Fruit fly (Drosophila melanogaster) whole organism, embryonic: ENCODE data around the gene HINT1.

Experiments
- B-H2 ChIP-seq: fragments of 200-800 bp; sonication (Bioruptor generic); optimal IDR thresholded peaks from 2 replicates; lab custom pipeline; 2018; ENCODE audit warnings: missing biosample characterization, mild to moderate bottlenecking, missing genetic modification characterization
- BEAF-32 ChIP-seq: fragments of 200-800 bp; sonication (Bioruptor generic); optimal IDR thresholded peaks from 3 replicates; lab custom pipeline; 2017; ENCODE audit warnings: missing biosample characterization, missing genetic modification characterization, mild to moderate bottlenecking, moderate library complexity, missing genetic modification reagents
- CG10431 ChIP-seq: fragments of 200-800 bp; sonication (Bioruptor generic); optimal IDR thresholded peaks from 3 replicates; lab custom pipeline; 2018; ENCODE audit warnings: missing biosample characterization, mild to moderate bottlenecking, missing genetic modification characterization
- CG12659 ChIP-seq: fragments of 200-800 bp; sonication (Bioruptor generic); optimal IDR thresholded peaks from 3 replicates; lab custom pipeline; 2017; ENCODE audit warnings: mild to moderate bottlenecking, missing biosample characterization, missing genetic modification reagents, missing genetic modification characterization
- CG14710 ChIP-seq: fragments of 200-800 bp; sonication (Bioruptor generic); optimal IDR thresholded peaks from 3 replicates; lab custom pipeline; 2019; ENCODE audit warnings: missing biosample characterization, mild to moderate bottlenecking, missing genetic modification characterization, moderate library complexity
- CG16813 ChIP-seq: fragments of 200-800 bp; sonication (Bioruptor generic); IDR thresholded peaks from 3 replicates; pipeline ENCODE4 v1.3.6; 2022; ENCODE audit warnings: missing biosample characterization, missing genetic modification characterization; ENCODE audit not compliant: partially characterized antibody
- CG17186 ChIP-seq: fragments of 200-800 bp; sonication (Bioruptor generic); optimal IDR thresholded peaks from 3 replicates; lab custom pipeline; 2017; ENCODE audit warnings: missing biosample characterization, missing genetic modification reagents, missing genetic modification characterization
- CG17359 ChIP-seq: fragments of 200-800 bp; sonication (Bioruptor generic); optimal IDR thresholded peaks from 3 replicates; lab custom pipeline; 2018; ENCODE audit warnings: missing biosample characterization, mild to moderate bottlenecking, missing genetic modification characterization, moderate library complexity
- CG30020 ChIP-seq: fragments of 200-800 bp; optimal IDR thresholded peaks from 2 replicates; lab custom pipeline; 2019; ENCODE audit warnings: missing biosample characterization, mild to moderate bottlenecking, missing genetic modification characterization, moderate library complexity
- CG33213 ChIP-seq: fragments of 200-800 bp; sonication (Bioruptor generic); optimal IDR thresholded peaks from 3 replicates; lab custom pipeline; 2016; ENCODE audit warnings: missing biosample characterization, missing genetic modification characterization
- CG3847 ChIP-seq: fragments of 200-800 bp; sonication (Bioruptor generic); IDR thresholded peaks from 2 replicates; pipeline ENCODE4 v1.3.6; 2022; ENCODE audit warnings: missing biosample characterization, missing genetic modification characterization
- CG4617 ChIP-seq: fragments of 200-800 bp; sonication (Bioruptor generic); optimal IDR thresholded peaks from 3 replicates; lab custom pipeline; 2016; ENCODE audit warnings: missing biosample characterization, missing genetic modification characterization, borderline replicate concordance
- CG6791 ChIP-seq: fragments of 200-800 bp; sonication (Bioruptor generic); IDR thresholded peaks from 3 replicates; pipeline ENCODE4 v1.3.6; 2022; ENCODE audit warnings: missing biosample characterization, missing genetic modification characterization; ENCODE audit not compliant: partially characterized antibody
- CG7271 ChIP-seq: fragments of 200-800 bp; sonication (Bioruptor generic); optimal IDR thresholded peaks from 2 replicates; lab custom pipeline; 2018; ENCODE audit warnings: missing biosample characterization, mild to moderate bottlenecking, missing genetic modification characterization, moderate library complexity
- CG7928 ChIP-seq: fragments of 200-800 bp; sonication (Bioruptor generic); optimal IDR thresholded peaks from 2 replicates; lab custom pipeline; 2017; ENCODE audit warnings: missing biosample characterization, mild to moderate bottlenecking, missing genetic modification characterization
- CG8359 ChIP-seq: fragments of 200-800 bp; sonication (Bioruptor generic); optimal IDR thresholded peaks from 2 replicates; lab custom pipeline; 2017; ENCODE audit warnings: missing biosample characterization, mild to moderate bottlenecking, missing genetic modification characterization, borderline replicate concordance
- CG9437 ChIP-seq: fragments of 200-800 bp; sonication (Bioruptor generic); optimal IDR thresholded peaks from 2 replicates; lab custom pipeline; 2018; ENCODE audit warnings: missing biosample characterization, mild to moderate bottlenecking, missing genetic modification characterization
- D19B ChIP-seq: fragments of 200-800 bp; sonication (Bioruptor generic); optimal IDR thresholded peaks from 2 replicates; lab custom pipeline; 2017; ENCODE audit warnings: missing biosample characterization, mild to moderate bottlenecking, missing genetic modification characterization
- Dll ChIP-seq: fragments of 200-800 bp; sonication (Bioruptor generic); IDR thresholded peaks from 4 replicates; pipeline ENCODE4 v1.3.6; 2022; ENCODE audit warnings: missing biosample characterization, missing genetic modification characterization; ENCODE audit not compliant: partially characterized antibody
- ERR ChIP-seq: fragments of 200-800 bp; sonication (Bioruptor generic); optimal IDR thresholded peaks from 2 replicates; lab custom pipeline; 2016; ENCODE audit warnings: missing biosample characterization, missing genetic modification characterization
- Ets97D ChIP-seq: fragments of 200-800 bp; sonication (Bioruptor generic); optimal IDR thresholded peaks from 3 replicates; lab custom pipeline; 2016; ENCODE audit warnings: missing biosample characterization, missing genetic modification characterization
- MBD-R2 ChIP-seq: fragments of 200-800 bp; sonication (Bioruptor generic); IDR thresholded peaks from 2 replicates; pipeline ENCODE4 v1.3.6; 2022; ENCODE audit warnings: missing biosample characterization, missing genetic modification characterization
- MESR4 ChIP-seq: fragments of 200-800 bp; sonication (Bioruptor generic); optimal IDR thresholded peaks from 2 replicates; lab custom pipeline; 2018; ENCODE audit warnings: missing biosample characterization, mild to moderate bottlenecking, missing genetic modification characterization, moderate library complexity
- Med ChIP-seq: fragments of 200-800 bp; sonication (Bioruptor generic); peaks from one replicate; lab custom pipeline; 2016; ENCODE audit warnings: missing biosample characterization, missing genetic modification characterization, mild to moderate bottlenecking, inconsistent platforms, moderate library complexity
- Myb ChIP-seq: fragments of 200-800 bp; sonication (Bioruptor generic); optimal IDR thresholded peaks from 2 replicates; lab custom pipeline; 2016; ENCODE audit warnings: missing biosample characterization, missing genetic modification characterization
- Nf-YC ChIP-seq: fragments of 200-800 bp; optimal IDR thresholded peaks from 3 replicates; lab custom pipeline; 2019; ENCODE audit warnings: missing biosample characterization, mild to moderate bottlenecking, missing genetic modification characterization, moderate library complexity
- Sin3A ChIP-seq: fragments of >200 bp; optimal IDR thresholded peaks from 2 replicates; lab custom pipeline; 2018
- Sry-δ ChIP-seq: fragments of 200-800 bp; sonication (Bioruptor generic); optimal IDR thresholded peaks from 2 replicates; lab custom pipeline; 2016; ENCODE audit warnings: missing biosample characterization, missing genetic modification characterization
- al ChIP-seq: fragments of 200-800 bp; sonication (Bioruptor generic); IDR thresholded peaks from 2 replicates; pipeline ENCODE4 v1.3.6; 2022; ENCODE audit warnings: missing biosample characterization, missing genetic modification characterization
- ara ChIP-seq: fragments of 200-800 bp; sonication (Bioruptor generic); IDR thresholded peaks from 2 replicates; pipeline ENCODE4 v1.3.6; 2022; ENCODE audit warnings: missing biosample characterization, missing genetic modification characterization
- bigmax ChIP-seq: fragments of 200-800 bp; sonication (Bioruptor generic); optimal IDR thresholded peaks from 2 replicates; lab custom pipeline; 2018; ENCODE audit warnings: missing biosample characterization, mild to moderate bottlenecking, missing genetic modification characterization
- crp ChIP-seq, 2 experiments: fragments of 200-800 bp; sonication (Bioruptor generic); optimal IDR thresholded peaks; 2 replicates in 1 of 2; 3 replicates in 1 of 2; lab custom pipeline; 2017; ENCODE audit warnings: missing biosample characterization in 2 of 2, missing genetic modification characterization in 2 of 2, mild to moderate bottlenecking in 1 of 2, moderate library complexity in 1 of 2
- dati ChIP-seq: fragments of 200-800 bp; sonication (Bioruptor generic); IDR thresholded peaks from 2 replicates; pipeline ENCODE4 v1.3.6; 2022; ENCODE audit warnings: missing biosample characterization, missing genetic modification characterization
- disco-r ChIP-seq: fragments of 200-800 bp; sonication (Bioruptor generic); optimal IDR thresholded peaks from 2 replicates; lab custom pipeline; 2016; ENCODE audit warnings: missing biosample characterization, missing genetic modification characterization
- esg ChIP-seq: fragments of 200-800 bp; sonication (Bioruptor generic); conservative IDR thresholded peaks from 2 replicates; pipeline ENCODE4 v1.3.6; 2022; ENCODE audit warnings: missing biosample characterization, missing genetic modification characterization
- eve ChIP-seq, 2 experiments: fragments of >200 bp; optimal IDR thresholded peaks; 2 replicates each; lab custom pipeline; 2017; ENCODE audit warnings: missing biosample characterization in 2 of 2, missing genetic modification characterization in 2 of 2
- gce ChIP-seq: fragments of 200-800 bp; sonication (Bioruptor generic); IDR thresholded peaks from 3 replicates; pipeline ENCODE4 v1.3.6; 2022; ENCODE audit warnings: missing biosample characterization, missing genetic modification characterization
- gcm ChIP-seq: fragments of 200-800 bp; sonication (Bioruptor generic); optimal IDR thresholded peaks from 2 replicates; lab custom pipeline; 2019; ENCODE audit warnings: missing biosample characterization, mild to moderate bottlenecking, missing genetic modification characterization, moderate library complexity
- gfzf ChIP-seq: fragments of 200-800 bp; sonication (Bioruptor generic); optimal IDR thresholded peaks from 2 replicates; lab custom pipeline; 2016; ENCODE audit warnings: missing biosample characterization, mild to moderate bottlenecking, missing genetic modification characterization, moderate library complexity
- hkb ChIP-seq, 2 experiments: fragments of 200-800 bp in 1 of 2; fragments of >200 bp in 1 of 2; sonication (Bioruptor generic) in 1 of 2; IDR thresholded peaks in 1 of 2; optimal IDR thresholded peaks in 1 of 2; 2 replicates each; pipeline versions ENCODE4 v1.3.6 to Lab custom; 2017 to 2022; ENCODE audit warnings: missing biosample characterization in 1 of 2, missing genetic modification characterization in 1 of 2
- kah ChIP-seq: fragments of 200-800 bp; sonication (Bioruptor generic); optimal IDR thresholded peaks from 2 replicates; lab custom pipeline; 2018; ENCODE audit warnings: missing biosample characterization, mild to moderate bottlenecking, missing genetic modification characterization
- kay ChIP-seq: fragments of 200-800 bp; sonication (Bioruptor generic); optimal IDR thresholded peaks from 2 replicates; lab custom pipeline; 2016; ENCODE audit warnings: missing biosample characterization, missing genetic modification characterization
- mam ChIP-seq: fragments of 200-800 bp; sonication (Bioruptor generic); optimal IDR thresholded peaks from 3 replicates; lab custom pipeline; 2016; ENCODE audit warnings: missing biosample characterization, missing genetic modification characterization
- nmo ChIP-seq: fragments of 200-800 bp; sonication (Bioruptor generic); optimal IDR thresholded peaks from 2 replicates; lab custom pipeline; 2018; ENCODE audit warnings: missing biosample characterization, mild to moderate bottlenecking, missing genetic modification characterization, moderate library complexity
- rib ChIP-seq: fragments of 200-800 bp; sonication (Bioruptor generic); IDR thresholded peaks from 2 replicates; pipeline ENCODE4 v1.3.6; 2022; ENCODE audit warnings: missing biosample characterization, missing genetic modification characterization
- sd ChIP-seq: fragments of 200-800 bp; sonication (Bioruptor generic); optimal IDR thresholded peaks from 3 replicates; lab custom pipeline; 2018; ENCODE audit warnings: missing biosample characterization, mild to moderate bottlenecking, missing genetic modification characterization, moderate library complexity
- tll ChIP-seq, 2 experiments: fragments of 200-800 bp in 1 of 2; fragments of >200 bp in 1 of 2; sonication (Bioruptor generic) in 1 of 2; optimal IDR thresholded peaks; 2 replicates each; lab custom pipeline; 2017 to 2019; ENCODE audit warnings: missing biosample characterization in 2 of 2, missing genetic modification characterization in 2 of 2, mild to moderate bottlenecking in 1 of 2, moderate library complexity in 1 of 2
- vnd ChIP-seq: fragments of 200-800 bp; sonication (Bioruptor generic); IDR thresholded peaks from 3 replicates; pipeline ENCODE4 v1.3.6; 2022; ENCODE audit warnings: missing biosample characterization, missing genetic modification characterization; ENCODE audit not compliant: partially characterized antibody
- vvl ChIP-seq: fragments of 200-800 bp; sonication (Bioruptor generic); IDR thresholded peaks from 2 replicates; pipeline ENCODE4 v1.3.6; 2022; ENCODE audit warnings: missing biosample characterization, missing genetic modification characterization

HINT1 gene

dm6 chr2L:2739820-2740230, 30.1 kb upstream of the HINT1 start, which contains the start of gene Hrs (continued):
- no peak for TF ChIP-seq vnd
- peak; percentile 19 for TF ChIP-seq bigmax
- peak; percentile 98 for TF ChIP-seq Myb (GFP tag; lab: Kevin White, UChicago)
- TF ChIP-seq Nf-YC (tag; lab: Kevin White, UChicago) = peak; percentile 42
- TF ChIP-seq CG14710 (tag; lab: Kevin White, UChicago) = peak; percentile 71
- TF ChIP-seq rib = peak; percentile 70; the same call in 1 of the 2 replicates
- TF ChIP-seq Sry-δ = peak; percentile 36
- no peak for TF ChIP-seq CG17359 (tag; lab: Kevin White, UChicago)
- no peak for TF ChIP-seq Dll (GFP tag; lab: Robert Waterston, UW)
- TF ChIP-seq B-H2 = peak; percentile 14
- no peak for TF ChIP-seq eve (GFP tag; optimal IDR thresholded peaks at IDR 0.05; lab: Kevin White, UChicago)
- TF ChIP-seq CG30020 (tag; lab: Kevin White, UChicago) = peak; percentile 1
- peak; percentile 95 for TF ChIP-seq kay
- TF ChIP-seq kah (GFP tag; lab: Kevin White, UChicago) = no peak
- no peak for TF ChIP-seq gcm (GFP tag; lab: Kevin White, UChicago)
- TF ChIP-seq gce (GFP tag; lab: Robert Waterston, UW) = no peak
- TF ChIP-seq CG17186 (GFP tag; lab: Kevin White, UChicago) = peak; percentile 40
- TF ChIP-seq MBD-R2 (GFP tag; lab: Robert Waterston, UW) = peak; percentile 78
- TF ChIP-seq crp (GFP tag; optimal IDR thresholded peaks at IDR 0.05; lab: Kevin White, UChicago) = peak in 1 of 2 experiments; percentile 70
- TF ChIP-seq CG9437 (GFP tag; lab: Kevin White, UChicago) = peak; percentile 100
- peak; percentile 76 for TF ChIP-seq nmo (GFP tag; lab: Kevin White, UChicago)
- no peak for TF ChIP-seq esg (GFP tag; lab: Robert Waterston, UW)
- TF ChIP-seq MESR4 (GFP tag; lab: Kevin White, UChicago) = peak; percentile 61
- TF ChIP-seq CG7271 (tag; lab: Kevin White, UChicago) = no peak
- TF ChIP-seq sd (tag; lab: Kevin White, UChicago) = peak; percentile 97
- TF ChIP-seq tll (GFP tag; optimal IDR thresholded peaks at IDR 0.05; lab: Kevin White, UChicago) = peak in 1 of 2 experiments; percentile 24
- TF ChIP-seq CG12659 = peak; percentile 36
- TF ChIP-seq gfzf = peak; percentile 69
- peak; percentile 74 for TF ChIP-seq CG3847 (GFP tag; lab: Robert Waterston, UW)
- TF ChIP-seq CG8359 (GFP tag; lab: Kevin White, UChicago) = no peak
- no peak for TF ChIP-seq disco-r (GFP tag; lab: Kevin White, UChicago)
- no peak for TF ChIP-seq ara (GFP tag; lab: Robert Waterston, UW)
- TF ChIP-seq ERR (GFP tag; lab: Kevin White, UChicago) = peak; percentile 3
- no peak for TF ChIP-seq al (GFP tag; lab: Robert Waterston, UW)
- no peak for TF ChIP-seq D19B (GFP tag; lab: Kevin White, UChicago)
- TF ChIP-seq Med (GFP tag; lab: Kevin White, UChicago) = peak; percentile 58
- TF ChIP-seq CG16813 (GFP tag; lab: Robert Waterston, UW) = 0 out of 3 replicates have a peak, but pooled peaks have one; percentile 39
- TF ChIP-seq CG4617 (GFP tag; lab: Kevin White, UChicago) = peak; percentile 95
- TF ChIP-seq Ets97D (GFP tag; lab: Kevin White, UChicago) = peak; percentile 67
- no peak for TF ChIP-seq hkb (optimal IDR thresholded peaks at IDR 0.05; lab: Kevin White, UChicago)
- 0 out of 2 replicates have a peak, but pooled peaks have one; percentile 25 for TF ChIP-seq hkb (GFP tag; IDR thresholded peaks at IDR 0.05; lab: Robert Waterston, UW)
- TF ChIP-seq vvl (GFP tag; lab: Robert Waterston, UW) = peak; percentile 83
- TF ChIP-seq CG33213 (GFP tag; lab: Kevin White, UChicago) = peak; percentile 32
- peak; percentile 41 for TF ChIP-seq Sin3A (lab: Kevin White, UChicago)
- no peak for TF ChIP-seq dati
- peak; percentile 21 for TF ChIP-seq CG7928 (GFP tag; lab: Kevin White, UChicago)
- peak; percentile 29 for TF ChIP-seq mam (GFP tag; lab: Kevin White, UChicago)
- peak; percentile 41 for TF ChIP-seq BEAF-32 (GFP tag; lab: Kevin White, UChicago)
- TF ChIP-seq CG10431 = peak; percentile 89
- TF ChIP-seq CG6791 = 0 out of 3 replicates have a peak, but pooled peaks have one; percentile 51
